Worm (Caenorhabditis elegans) whole organism, young adult: ENCODE measurements around the gene srh-274.

Source experiments
- ceh-27 ChIP-seq: fragments of 200-800 bp; sonication (Bioruptor generic); optimal IDR thresholded peaks from 2 replicates; lab custom pipeline; 2018; ENCODE audit warnings: mild to moderate bottlenecking, missing genetic modification characterization, moderate library complexity, missing compliant biosample characterization
- chd-7 ChIP-seq: sonication (generic microtip); optimal IDR thresholded peaks from 2 replicates; lab custom pipeline; 2016; ENCODE audit warnings: mild to moderate bottlenecking, missing genetic modification characterization, moderate library complexity, missing compliant biosample characterization
- dox-1 ChIP-seq: fragments of 200-800 bp; sonication (Bioruptor generic); IDR thresholded peaks from 2 replicates; pipeline ENCODE4 v1.3.6; 2022; ENCODE audit warnings: missing genetic modification reagents, missing genetic modification characterization, missing compliant biosample characterization
- dpl-1 ChIP-seq: fragments of 150-350 bp; optimal IDR thresholded peaks from 2 replicates; lab custom pipeline; 2014; ENCODE audit warnings: missing biosample characterization, missing genetic modification reagents, missing genetic modification characterization
- hsf-1 ChIP-seq: fragments of 200-800 bp; sonication (Bioruptor generic); IDR thresholded peaks from 2 replicates; pipeline ENCODE4 v1.3.6; 2022; ENCODE audit warnings: missing genetic modification reagents, missing genetic modification characterization, missing compliant biosample characterization
- lin-35 ChIP-seq, 3 experiments: fragments of 150-350 bp in 2 of 3; sonication (generic microtip) in 1 of 3; optimal IDR thresholded peaks; 2 replicates each; lab custom pipeline; 2014 to 2018; ENCODE audit warnings: missing biosample characterization in 3 of 3, missing genetic modification characterization in 3 of 3, missing genetic modification reagents in 3 of 3
- snpc-1.1 ChIP-seq: sonication (generic microtip); optimal IDR thresholded peaks from 2 replicates; lab custom pipeline; 2017; ENCODE audit warnings: missing genetic modification characterization, mild to moderate bottlenecking, missing compliant biosample characterization, antibody characterized with exemption, moderate library complexity, missing genotype, missing genetic modification reagents; ENCODE audit not compliant: insufficient read depth
- unc-62 ChIP-seq: fragments of 150-350 bp; optimal IDR thresholded peaks from 2 replicates; lab custom pipeline; 2014; ENCODE audit warnings: missing biosample characterization, missing genetic modification reagents, missing genetic modification characterization

ce11 chrII:988437-988836, 5.5 kb downstream of the srh-274 start, which contains the start of gene fbxc-39:
- TF ChIP-seq snpc-1.1 (no peak), dpl-1 (GFP tag; lab: Kevin White, UChicago) (no peak), hsf-1 (GFP tag; lab: Robert Waterston, UW) (no peak), chd-7 (tag; lab: Kevin White, UChicago) (no peak), unc-62 (GFP tag; lab: Kevin White, UChicago) (no peak), ceh-27 (GFP tag; lab: Kevin White, UChicago) (no peak), lin-35 (GFP tag; optimal IDR thresholded peaks at IDR 0.05; lab: Kevin White, UChicago) (no peak), dox-1 (no peak)
